Fruit fly (Drosophila melanogaster): Measurements from ENCODE around the gene CG31542.

DNA sequence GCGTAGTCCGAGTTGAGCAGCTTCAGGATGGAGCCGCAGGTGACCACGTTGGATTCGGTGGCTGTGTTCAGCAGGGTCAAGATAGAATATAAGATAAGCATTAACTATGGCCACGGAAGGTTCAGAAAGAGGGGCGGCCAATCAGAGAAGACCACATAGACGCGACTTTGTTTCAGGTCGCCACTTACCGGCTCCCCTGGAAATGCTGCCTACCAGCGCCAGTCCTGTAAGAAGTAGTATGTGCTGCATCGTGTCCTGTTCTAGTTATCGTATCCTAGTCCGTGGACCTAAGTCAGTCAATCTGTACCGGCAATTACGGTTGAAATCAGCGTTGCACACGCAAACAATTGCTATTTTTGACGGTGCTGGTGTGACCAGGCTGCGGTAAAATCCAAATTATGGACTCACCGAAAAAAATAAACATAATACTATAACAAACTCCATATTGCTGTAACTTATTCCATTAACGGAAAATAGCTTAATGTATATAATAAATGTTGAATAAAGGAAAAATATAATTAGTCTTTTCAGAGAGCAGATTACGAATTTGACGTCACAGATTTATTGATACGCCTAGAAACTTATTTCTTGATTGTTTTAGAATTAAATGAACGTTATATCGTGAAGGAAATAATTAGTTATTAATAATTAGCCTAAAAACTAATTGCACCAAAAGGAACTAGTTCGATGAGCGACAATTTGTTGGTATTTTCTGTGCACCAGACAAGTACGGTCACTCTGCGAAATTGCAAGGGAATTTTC lies 14.8 kb upstream of the CG31542 start, which contains the start of the genes CG11999 and CG1161:
- TF ChIP-seq CG11762 (GFP tag; optimal IDR thresholded peaks at IDR 0.05; ENCODE audit: insufficient read depth), result no peak
- TF ChIP-seq Hr39 (GFP tag; optimal IDR thresholded peaks at IDR 0.05), result no peak
- TF ChIP-seq CG6854 (GFP tag; optimal IDR thresholded peaks at IDR 0.05), result no peak
- peak; percentile 44 for TF ChIP-seq Sox14 (GFP tag; optimal IDR thresholded peaks at IDR 0.05)
- TF ChIP-seq dsx (GFP tag; optimal IDR thresholded peaks at IDR 0.05; ENCODE audit: poor library complexity, severe bottlenecking), result peak; percentile 41
- no peak for TF ChIP-seq spab (GFP tag; optimal IDR thresholded peaks at IDR 0.05)
- TF ChIP-seq CG8632 (GFP tag; optimal IDR thresholded peaks at IDR 0.05), result no peak
- no peak for TF ChIP-seq salr (GFP tag; optimal IDR thresholded peaks at IDR 0.05)

All from whole organism, prepupa.